Worm (Caenorhabditis elegans) whole organism, early embryonic: ENCODE measurements around the gene rsu-1.

Experiments used
- B0310.2 ChIP-seq: sonication (generic microtip); optimal IDR thresholded peaks from 2 replicates; lab custom pipeline; 2016; ENCODE audit warnings: mild to moderate bottlenecking, missing genetic modification characterization, missing compliant biosample characterization
- F13C5.2 ChIP-seq: sonication (generic microtip); optimal IDR thresholded peaks from 2 replicates; lab custom pipeline; 2017; ENCODE audit warnings: mild to moderate bottlenecking, missing genetic modification characterization, inconsistent platforms, missing compliant biosample characterization
- aly-1 ChIP-seq: sonication (generic microtip); optimal IDR thresholded peaks from 2 replicates; lab custom pipeline; 2016; ENCODE audit warnings: missing genetic modification characterization, missing compliant biosample characterization
- ama-1 ChIP-seq: fragments of 150-350 bp; optimal IDR thresholded peaks from 2 replicates; lab custom pipeline; 2014
- ceh-13 ChIP-seq: fragments of 200-800 bp; sonication (Bioruptor generic); optimal IDR thresholded peaks from 2 replicates; lab custom pipeline; 2018; ENCODE audit warnings: mild to moderate bottlenecking, missing genetic modification characterization, missing compliant biosample characterization
- ceh-36 ChIP-seq: sonication (generic microtip); optimal IDR thresholded peaks from 2 replicates; lab custom pipeline; 2016; ENCODE audit warnings: missing genetic modification characterization, inconsistent platforms, missing compliant biosample characterization
- ets-7 ChIP-seq: sonication (generic microtip); optimal IDR thresholded peaks from 2 replicates; lab custom pipeline; 2016; ENCODE audit warnings: missing genotype, missing genetic modification characterization, missing compliant biosample characterization
- flt-1 ChIP-seq: fragments of 200-800 bp; sonication (Bioruptor generic); IDR thresholded peaks from 2 replicates; pipeline ENCODE4 v1.3.6; 2022; ENCODE audit warnings: missing genetic modification characterization, missing compliant biosample characterization
- hmbx-1 ChIP-seq: sonication (generic microtip); optimal IDR thresholded peaks from 2 replicates; lab custom pipeline; 2016; ENCODE audit warnings: mild to moderate bottlenecking, missing genetic modification characterization, missing compliant biosample characterization
- hmg-4 ChIP-seq: fragments of 200-800 bp; sonication (Bioruptor generic); optimal IDR thresholded peaks from 2 replicates; lab custom pipeline; 2018; ENCODE audit warnings: mild to moderate bottlenecking, missing genetic modification characterization, missing compliant biosample characterization
- hnd-1 ChIP-seq: sonication (generic microtip); optimal IDR thresholded peaks from 2 replicates; lab custom pipeline; 2016; ENCODE audit warnings: missing genetic modification characterization, missing compliant biosample characterization
- pes-1 ChIP-seq: fragments of 200-800 bp; sonication (Bioruptor generic); IDR thresholded peaks from 2 replicates; pipeline ENCODE4 v1.3.6; 2022; ENCODE audit warnings: missing genetic modification reagents, missing genetic modification characterization, missing compliant biosample characterization
- scrt-1 ChIP-seq: fragments of 200-800 bp; sonication (Bioruptor generic); IDR thresholded peaks from 2 replicates; pipeline ENCODE4 v1.3.6; 2022; ENCODE audit warnings: missing genetic modification characterization, missing compliant biosample characterization
- sea-1 ChIP-seq: fragments of 200-800 bp; sonication (Bioruptor generic); conservative IDR thresholded peaks from 2 replicates; pipeline ENCODE4 v1.3.6; 2022; ENCODE audit warnings: missing genetic modification characterization, missing compliant biosample characterization
- tbx-11 ChIP-seq: fragments of 200-800 bp; sonication (Bioruptor generic); IDR thresholded peaks from 2 replicates; pipeline ENCODE4 v1.3.6; 2022; ENCODE audit warnings: missing genetic modification characterization, missing compliant biosample characterization
- tbx-37 ChIP-seq: fragments of 200-800 bp; sonication (Bioruptor generic); conservative IDR thresholded peaks from 2 replicates; pipeline ENCODE4 v1.3.6; 2022; ENCODE audit warnings: missing genetic modification reagents, missing genetic modification characterization, missing compliant biosample characterization
- tra-4 ChIP-seq: sonication (generic microtip); optimal IDR thresholded peaks from 2 replicates; lab custom pipeline; 2017; ENCODE audit warnings: missing genetic modification characterization, missing compliant biosample characterization

Gene rsu-1

DNA sequence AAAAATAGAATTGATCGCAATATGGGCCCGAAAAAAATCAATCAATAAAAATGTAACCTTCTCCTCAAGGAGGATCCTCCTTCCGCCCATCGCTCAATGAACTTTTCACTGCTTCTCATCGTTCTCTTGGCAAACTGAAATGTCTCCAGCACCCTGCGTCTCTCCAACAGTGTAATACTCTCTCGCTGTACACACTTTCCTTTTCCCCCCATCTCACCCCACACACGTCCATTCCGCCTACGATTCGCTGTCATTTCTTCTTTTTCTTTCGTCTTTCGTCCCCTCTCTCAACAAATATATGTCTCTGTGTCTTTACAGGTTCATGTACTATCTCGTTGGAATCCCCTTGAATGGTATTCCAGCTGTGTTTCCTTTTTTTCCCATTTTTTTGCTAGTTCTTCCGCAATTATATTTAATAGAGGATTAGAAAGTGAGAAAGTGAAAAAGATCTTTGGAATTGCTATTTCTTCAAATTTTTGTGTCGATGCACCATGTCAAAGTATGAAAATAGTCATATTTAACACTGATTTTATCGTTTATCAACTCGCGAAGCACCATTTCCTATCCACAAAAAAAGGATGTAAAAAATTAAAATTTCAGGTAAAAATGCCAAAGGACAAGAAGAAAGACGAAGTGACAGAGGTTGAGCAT lies at the start of gene rsu-1:
TSS of gene rsu-1 (plus strand) at position 601 of the 651 bp plus-strand sequence.
- TF ChIP-seq tra-4 (tag; lab: Kevin White, UChicago) (no peak), scrt-1 (GFP tag; lab: Robert Waterston, UW) (no peak), F13C5.2 (tag; lab: Kevin White, UChicago) (peak; percentile 26), ceh-36 (no peak)

DNA sequence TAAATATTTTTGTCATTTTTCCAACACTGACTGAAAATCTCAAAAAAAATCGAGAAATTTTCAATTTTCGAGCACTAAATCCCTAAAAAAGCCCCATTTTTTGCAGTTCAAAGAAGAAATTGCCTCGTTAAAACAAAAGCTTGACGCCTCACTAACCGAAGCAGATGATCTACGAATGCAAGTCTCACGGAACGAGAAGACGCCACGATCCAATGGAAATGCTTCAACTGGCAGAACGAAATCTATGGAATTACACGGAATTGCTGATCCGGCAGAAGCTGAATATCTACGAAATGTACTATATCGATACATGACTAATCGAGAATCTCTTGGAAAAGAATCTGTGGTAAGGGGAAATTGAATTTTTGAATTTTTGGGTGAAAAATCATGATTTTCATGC lies 47.9 kb upstream of the rsu-1 start:
- TF ChIP-seq hmbx-1 (tag; lab: Kevin White, UChicago) (no peak), hnd-1 (tag; lab: Kevin White, UChicago) (no peak), tbx-11 (GFP tag; lab: Robert Waterston, UW) (no peak), ama-1 (lab: Kevin White, UChicago) (no peak), tbx-37 (0 out of 2 replicates have a peak, but pooled peaks have one; percentile 4)

DNA sequence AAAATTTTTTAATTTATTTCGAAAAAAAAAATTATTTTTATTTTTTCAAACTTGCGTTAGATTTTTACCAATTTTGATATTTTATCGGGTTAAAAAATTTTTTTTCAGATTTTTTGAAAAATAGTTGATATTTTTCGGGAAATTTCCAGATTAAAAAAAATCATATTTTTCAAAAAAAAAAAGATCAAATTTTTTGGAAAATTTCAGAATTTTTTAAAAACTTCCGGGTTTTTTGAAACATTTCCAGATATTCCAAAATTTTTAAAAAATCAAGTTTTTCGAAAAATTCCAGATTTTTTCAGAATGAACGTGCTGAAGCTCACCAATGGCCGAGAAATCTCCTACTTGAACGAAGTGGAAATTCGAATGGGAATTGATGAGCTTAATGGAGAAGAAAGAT lies 46.4 kb upstream of the rsu-1 start, which contains the start of gene metl-18:
TSS of gene metl-18 (plus strand) at position 301 of the 400 bp plus-strand sequence.
- TF ChIP-seq F13C5.2 (tag; lab: Kevin White, UChicago) (no peak), tbx-11 (GFP tag; lab: Robert Waterston, UW) (no peak), tbx-37 (no peak), hmbx-1 (tag; lab: Kevin White, UChicago) (no peak), pes-1 (GFP tag; lab: Robert Waterston, UW) (no peak)

DNA sequence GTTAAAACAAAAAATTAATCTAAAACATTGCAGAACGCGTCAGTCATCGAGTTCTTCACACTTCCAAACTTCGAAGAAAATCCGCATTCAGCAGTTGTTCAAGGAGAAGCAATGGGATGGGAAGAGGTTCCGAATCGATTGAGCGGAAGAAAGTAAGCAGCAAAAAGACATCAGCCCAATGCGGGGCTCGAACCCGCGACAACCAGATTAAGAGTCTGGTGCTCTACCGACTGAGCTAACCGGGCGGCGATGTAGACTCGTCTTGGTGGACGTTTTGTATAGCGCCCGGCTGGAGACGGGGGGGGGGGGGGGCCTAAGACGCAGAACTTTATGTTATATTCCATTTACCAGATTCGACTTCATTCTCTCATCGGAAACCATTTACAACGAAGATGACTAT lies 45.1 kb upstream of the rsu-1 start:
- TF ChIP-seq scrt-1 (GFP tag; lab: Robert Waterston, UW) (0 out of 2 replicates have a peak, but pooled peaks have one; percentile 19), tbx-37 (no peak), pes-1 (GFP tag; lab: Robert Waterston, UW) (0 out of 2 replicates have a peak, but pooled peaks have one; percentile 5)

DNA sequence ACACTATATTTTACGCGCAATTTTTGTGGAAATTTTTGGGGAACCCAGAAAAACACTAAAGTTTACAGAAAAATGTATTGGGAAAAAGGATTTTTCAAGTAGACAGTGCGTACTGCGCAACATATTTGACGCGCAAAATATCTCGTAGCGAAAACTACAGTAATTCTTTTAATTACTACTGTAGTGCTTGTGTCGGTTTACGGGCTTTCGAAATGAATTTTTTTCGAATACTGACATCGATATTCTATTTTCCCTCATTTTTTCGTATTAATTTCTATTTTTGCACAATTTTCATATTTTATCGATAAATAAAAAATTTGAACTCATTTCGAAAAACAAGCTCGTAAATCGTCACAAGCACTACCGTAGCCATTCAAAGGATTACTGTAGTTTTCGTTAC lies 43.2 kb upstream of the rsu-1 start:
- TF ChIP-seq ama-1 (lab: Kevin White, UChicago), result no peak
- no peak for TF ChIP-seq scrt-1 (GFP tag; lab: Robert Waterston, UW)
- no peak for TF ChIP-seq ceh-36
- no peak for TF ChIP-seq flt-1 (GFP tag; lab: Robert Waterston, UW)
- TF ChIP-seq sea-1 (GFP tag; lab: Robert Waterston, UW), result no peak
- TF ChIP-seq hmbx-1 (tag; lab: Kevin White, UChicago), result no peak
- TF ChIP-seq ceh-13 (GFP tag; lab: Kevin White, UChicago), result no peak
- TF ChIP-seq ets-7 (tag; lab: Kevin White, UChicago), result no peak
- TF ChIP-seq tbx-37, result no peak
- TF ChIP-seq B0310.2 (tag; lab: Kevin White, UChicago), result no peak
- TF ChIP-seq aly-1 (tag; lab: Kevin White, UChicago), result no peak
- no peak for TF ChIP-seq pes-1 (GFP tag; lab: Robert Waterston, UW)

DNA sequence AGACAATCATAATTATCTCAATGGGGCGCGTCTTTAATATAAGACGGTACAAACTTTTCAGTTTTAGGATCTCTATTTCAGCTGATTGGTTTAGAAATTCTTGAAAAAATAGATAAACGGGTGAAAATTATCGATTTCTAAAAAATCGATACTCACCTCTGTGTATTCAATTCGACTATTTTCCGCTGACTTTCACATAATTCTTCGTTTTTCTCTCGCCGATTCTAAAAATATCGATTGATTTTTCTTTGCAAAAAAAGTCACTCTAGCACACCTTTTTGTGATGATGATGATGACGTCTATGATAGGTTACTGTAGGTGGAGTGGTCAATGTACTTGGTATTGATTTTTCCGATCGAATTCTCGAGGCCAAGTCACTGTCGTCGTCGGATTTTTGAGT lies 42.0 kb upstream of the rsu-1 start:
- TF ChIP-seq tbx-11 (GFP tag; lab: Robert Waterston, UW) (no peak), ets-7 (tag; lab: Kevin White, UChicago) (no peak), hmg-4 (no peak), hnd-1 (tag; lab: Kevin White, UChicago) (no peak), ceh-13 (GFP tag; lab: Kevin White, UChicago) (no peak), pes-1 (GFP tag; lab: Robert Waterston, UW) (no peak), sea-1 (GFP tag; lab: Robert Waterston, UW) (no peak), F13C5.2 (tag; lab: Kevin White, UChicago) (no peak), flt-1 (GFP tag; lab: Robert Waterston, UW) (no peak), scrt-1 (GFP tag; lab: Robert Waterston, UW) (no peak), tbx-37 (no peak), aly-1 (tag; lab: Kevin White, UChicago) (no peak), ceh-36 (no peak), tra-4 (tag; lab: Kevin White, UChicago) (no peak), hmbx-1 (tag; lab: Kevin White, UChicago) (no peak), B0310.2 (tag; lab: Kevin White, UChicago) (no peak), ama-1 (lab: Kevin White, UChicago) (no peak)

DNA sequence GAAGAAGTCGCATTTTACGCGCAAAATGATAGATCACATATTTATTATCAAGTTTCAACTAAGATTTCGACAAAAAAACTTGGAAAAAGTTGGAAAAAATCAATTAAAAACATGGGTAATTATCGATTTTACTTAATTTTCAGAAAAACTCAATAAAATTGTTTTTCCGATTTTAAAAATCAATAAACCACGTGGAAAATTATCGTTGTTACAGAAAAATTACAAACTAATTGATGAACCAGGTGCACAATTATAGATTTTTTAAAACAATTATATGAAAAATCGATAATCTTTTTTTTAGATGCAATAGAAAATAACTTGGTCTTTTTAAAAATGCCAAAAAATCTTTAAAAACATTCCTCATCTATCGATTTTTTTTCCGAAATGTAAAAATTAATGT lies 41.1 kb upstream of the rsu-1 start:
- TF ChIP-seq tra-4 (tag; lab: Kevin White, UChicago) (no peak), ceh-36 (no peak), hmg-4 (no peak), ama-1 (lab: Kevin White, UChicago) (no peak), scrt-1 (GFP tag; lab: Robert Waterston, UW) (no peak), hnd-1 (tag; lab: Kevin White, UChicago) (no peak), aly-1 (tag; lab: Kevin White, UChicago) (no peak)

DNA sequence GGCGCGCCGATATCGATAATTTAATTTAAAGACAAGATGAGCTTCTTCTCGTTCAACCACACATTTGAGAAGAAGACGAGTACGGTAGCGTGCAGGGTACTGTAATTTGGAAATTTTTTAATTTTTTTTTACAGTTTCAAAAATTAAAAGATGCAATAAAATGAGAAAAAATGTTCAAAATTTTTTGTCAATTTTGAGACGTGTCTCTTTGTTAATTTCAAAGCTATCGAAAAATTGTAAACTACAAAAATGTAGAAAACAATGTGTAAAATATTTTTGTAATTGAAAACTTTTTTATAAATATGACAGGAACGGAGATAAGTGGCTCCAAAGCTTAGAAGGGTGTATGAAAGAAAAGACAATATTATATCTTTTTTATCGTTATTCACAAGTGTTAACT lies 40.4 kb upstream of the rsu-1 start, which contains the start of gene K01A11.1:
TSS of gene K01A11.1 (minus strand) at position 101 of the 400 bp plus-strand sequence.
- no peak for TF ChIP-seq aly-1 (tag; lab: Kevin White, UChicago)
- no peak for TF ChIP-seq hnd-1 (tag; lab: Kevin White, UChicago)
- TF ChIP-seq hmbx-1 (tag; lab: Kevin White, UChicago), result no peak
- TF ChIP-seq B0310.2 (tag; lab: Kevin White, UChicago), result no peak
- no peak for TF ChIP-seq tra-4 (tag; lab: Kevin White, UChicago)
- no peak for TF ChIP-seq hmg-4
- TF ChIP-seq ceh-13 (GFP tag; lab: Kevin White, UChicago), result no peak
- no peak for TF ChIP-seq scrt-1 (GFP tag; lab: Robert Waterston, UW)
- no peak for TF ChIP-seq sea-1 (GFP tag; lab: Robert Waterston, UW)
- no peak for TF ChIP-seq pes-1 (GFP tag; lab: Robert Waterston, UW)
- no peak for TF ChIP-seq ama-1 (lab: Kevin White, UChicago)
- no peak for TF ChIP-seq flt-1 (GFP tag; lab: Robert Waterston, UW)
- TF ChIP-seq ceh-36, result no peak
- no peak for TF ChIP-seq ets-7 (tag; lab: Kevin White, UChicago)
- no peak for TF ChIP-seq tbx-37
- TF ChIP-seq tbx-11 (GFP tag; lab: Robert Waterston, UW), result no peak
- no peak for TF ChIP-seq F13C5.2 (tag; lab: Kevin White, UChicago)
